Fruit fly (Drosophila melanogaster): ENCODE measurements around the gene CG4887.

The CG4887 gene

DNA sequence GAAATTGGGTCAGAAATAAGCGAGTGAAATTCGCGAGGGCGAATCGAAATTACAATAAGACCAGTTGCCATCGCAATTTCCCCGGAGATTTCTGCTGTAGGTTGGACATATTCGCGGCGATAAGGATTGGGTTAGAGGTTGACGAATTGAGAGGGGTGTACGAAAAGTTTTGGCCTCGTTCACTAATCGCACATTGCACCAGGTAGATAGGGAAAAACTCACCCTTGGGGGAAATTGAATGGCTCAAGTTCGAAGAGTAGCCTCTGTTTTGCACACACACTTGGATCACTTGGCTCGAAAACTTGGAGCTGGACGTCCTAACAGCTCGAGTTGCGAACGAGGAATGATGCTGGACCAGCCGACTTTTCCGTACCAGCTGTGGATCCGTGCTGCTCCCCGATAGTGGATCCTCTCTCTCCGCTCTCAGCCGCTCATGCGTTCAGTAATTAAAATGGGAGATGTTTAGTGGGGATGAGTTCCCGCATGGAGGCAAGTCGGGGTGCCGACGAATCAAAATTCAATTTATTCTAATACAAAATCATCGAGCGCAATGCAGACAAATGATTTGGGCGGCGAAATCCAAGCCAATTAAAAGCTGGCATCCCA is 9.2 kb upstream of the CG4887 start, which contains the start of gene CG5080:
TSS of gene CG5080 (minus strand) at position 349 of the 606 bp plus-strand sequence.
- TF ChIP-seq gcm (GFP tag; optimal IDR thresholded peaks at IDR 0.05) (peak; percentile 10), sim (GFP tag; IDR thresholded peaks at IDR 0.05) (no peak)

DNA sequence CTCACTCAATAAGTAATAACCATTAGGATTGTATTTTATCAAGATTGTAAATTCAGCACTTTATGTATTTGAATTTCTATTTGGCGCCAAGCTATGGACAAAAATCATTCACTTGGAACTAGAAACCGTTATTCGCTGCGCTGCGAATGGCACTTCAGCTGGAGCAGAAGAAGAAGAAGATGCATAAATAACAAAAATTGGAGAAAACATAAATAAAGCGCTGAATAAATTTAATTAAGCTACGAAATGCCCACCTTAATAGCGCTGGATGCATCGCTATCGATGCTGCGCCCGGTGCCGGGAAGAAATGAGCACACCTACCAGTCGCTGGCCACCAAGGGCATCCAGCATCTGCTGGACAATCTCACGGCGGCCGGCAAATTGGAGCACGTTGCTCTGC is 8.5 kb upstream of the CG4887 start, which contains the start of gene IntS14:
TSS of gene IntS14 (plus strand) at position 150 of the 400 bp plus-strand sequence.
- TF ChIP-seq Jarid2 (GFP tag; optimal IDR thresholded peaks at IDR 0.05) (no peak), wek (GFP tag; optimal IDR thresholded peaks at IDR 0.05) (no peak), org-1 (GFP tag; optimal IDR thresholded peaks at IDR 0.05) (no peak), CG10147 (GFP tag; optimal IDR thresholded peaks at IDR 0.05) (no peak), CG12299 (tag; optimal IDR thresholded peaks at IDR 0.05) (no peak), gce (GFP tag; IDR thresholded peaks at IDR 0.05) (no peak), CG15514 (GFP tag; optimal IDR thresholded peaks at IDR 0.05) (peak; percentile 68), Sry-δ (GFP tag; optimal IDR thresholded peaks at IDR 0.05) (peak; percentile 37), otp (GFP tag; IDR thresholded peaks at IDR 0.05) (no peak), tll (GFP tag; optimal IDR thresholded peaks at IDR 0.05) (no peak), CG33557 (GFP tag; optimal IDR thresholded peaks at IDR 0.05) (no peak), Adf1 (GFP tag; IDR thresholded peaks at IDR 0.05) (no peak), da (GFP tag; optimal IDR thresholded peaks at IDR 0.05) (no peak), Sox100B (GFP tag; optimal IDR thresholded peaks at IDR 0.05) (no peak), pzg (GFP tag; optimal IDR thresholded peaks at IDR 0.05) (peak; percentile 68), Dad (GFP tag; optimal IDR thresholded peaks at IDR 0.05) (no peak), crp (GFP tag; optimal IDR thresholded peaks at IDR 0.05) (peak; percentile 43 to 84), Scr (GFP tag; IDR thresholded peaks at IDR 0.05; ENCODE audit: partially characterized antibody) (peak; percentile 29; the same call in 1 of the 2 replicates), gcm (GFP tag; optimal IDR thresholded peaks at IDR 0.05) (no peak), CG12744 (GFP tag; optimal IDR thresholded peaks at IDR 0.05) (no peak), eve (GFP tag; optimal IDR thresholded peaks at IDR 0.05) (no peak), dati (GFP tag; IDR thresholded peaks at IDR 0.05) (no peak), BEAF-32 (GFP tag; optimal IDR thresholded peaks at IDR 0.05) (peak; percentile 35), CoRest (tag; optimal IDR thresholded peaks at IDR 0.05) (no peak), CG10565 (GFP tag; optimal IDR thresholded peaks at IDR 0.05) (no peak), abd-A (tag; optimal IDR thresholded peaks at IDR 0.05) (no peak), CG18476 (GFP tag; optimal IDR thresholded peaks at IDR 0.05) (no peak), Sin3A (optimal IDR thresholded peaks at IDR 0.05) (peak; percentile 38), peb (GFP tag; IDR thresholded peaks at IDR 0.05) (no peak), CG9932 (GFP tag; IDR thresholded peaks at IDR 0.05) (no peak), stwl (tag; optimal IDR thresholded peaks at IDR 0.05) (peak; percentile 17), gfzf (GFP tag; optimal IDR thresholded peaks at IDR 0.05) (peak; percentile 17), CG42726 (GFP tag; IDR thresholded peaks at IDR 0.05; ENCODE audit: partially characterized antibody) (0 out of 2 replicates have a peak, but pooled peaks have one; percentile 5), fd102C (GFP tag; optimal IDR thresholded peaks at IDR 0.05) (no peak), chinmo (GFP tag; IDR thresholded peaks at IDR 0.05; ENCODE audit: partially characterized antibody) (peak; percentile 67; the same call in 1 of the 4 replicates), CG17328 (GFP tag; IDR thresholded peaks at IDR 0.05) (no peak), CG11696 (GFP tag; IDR thresholded peaks at IDR 0.05) (no peak), MBD-R2 (GFP tag; IDR thresholded peaks at IDR 0.05) (peak; percentile 89), MESR4 (GFP tag; optimal IDR thresholded peaks at IDR 0.05) (peak; percentile 30), CG9797 (GFP tag; optimal IDR thresholded peaks at IDR 0.05) (peak; percentile 9), CG2889 (GFP tag; IDR thresholded peaks at IDR 0.05) (no peak), kni (GFP tag; optimal IDR thresholded peaks at IDR 0.05) (peak; percentile 3), Hr39 (optimal IDR thresholded peaks at IDR 0.05) (no peak), vnd (GFP tag; IDR thresholded peaks at IDR 0.05; ENCODE audit: partially characterized antibody) (no peak), chn (GFP tag; optimal IDR thresholded peaks at IDR 0.05) (no peak), CG8089 (GFP tag; optimal IDR thresholded peaks at IDR 0.05) (peak; percentile 68)
